Worm (Caenorhabditis elegans): Measurements from ENCODE around the gene kbp-4.

kbp-4 gene

DNA sequence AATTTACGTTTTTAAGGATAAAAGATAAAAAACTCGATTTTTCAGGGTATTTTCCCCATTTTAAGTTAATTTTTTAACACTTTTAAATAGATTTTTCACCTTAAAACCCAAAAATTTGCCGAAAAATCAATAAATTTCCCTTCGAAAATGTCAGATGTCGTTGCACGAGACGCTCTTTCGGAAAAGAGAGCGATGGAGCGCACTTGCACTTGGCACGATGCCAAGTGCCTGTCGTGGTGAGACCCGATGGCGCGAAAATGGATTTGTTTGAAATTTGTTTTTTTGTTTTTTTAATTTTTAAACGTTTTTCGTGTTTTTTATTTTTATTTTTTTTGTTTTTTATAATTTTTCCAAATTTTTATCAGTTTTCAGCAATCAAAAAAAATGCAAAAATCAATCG lies at the start of gene kbp-4, which contains the start of gene rab-18:
kbp-4 (plus strand) TSS at position 366 of the 400 bp plus-strand sequence.
rab-18 (minus strand) TSS at position 240 of the 400 bp plus-strand sequence.
- 0 out of 2 replicates have a peak, but pooled peaks have one; percentile 40 for TF ChIP-seq ztf-23 (GFP tag; IDR thresholded peaks at IDR 0.05)
- peak; percentile 68 for TF ChIP-seq cog-1 (tag; optimal IDR thresholded peaks at IDR 0.05)
- TF ChIP-seq T22C8.4 (GFP tag; IDR thresholded peaks at IDR 0.05), result peak; percentile 71
- TF ChIP-seq flt-1 (GFP tag; IDR thresholded peaks at IDR 0.05), result peak; percentile 61; the same call in 1 of the 2 replicates
- TF ChIP-seq klf-2 (GFP tag; conservative IDR thresholded peaks at IDR 0.05), result no peak
- no peak for TF ChIP-seq ztf-29 (GFP tag; IDR thresholded peaks at IDR 0.05)

ce11 chrIII:1030965-1031364 lies 49.7 kb upstream of the kbp-4 start, which contains the start of the genes clc-26 and E_BE45912.2:
clc-26 (minus strand) TSS chrIII:1031065.
E_BE45912.2 (minus strand) TSS chrIII:1031103.
- no peak for TF ChIP-seq cog-1 (tag; optimal IDR thresholded peaks at IDR 0.05)
- TF ChIP-seq tab-1 (GFP tag; IDR thresholded peaks at IDR 0.05), result no peak
- no peak for TF ChIP-seq klf-2 (GFP tag; conservative IDR thresholded peaks at IDR 0.05)
- TF ChIP-seq flt-1 (GFP tag; IDR thresholded peaks at IDR 0.05), result no peak
- TF ChIP-seq med-1 (GFP tag; optimal IDR thresholded peaks at IDR 0.05; ENCODE audit: insufficient read depth), result no peak
- TF ChIP-seq T22C8.4 (GFP tag; IDR thresholded peaks at IDR 0.05), result no peak
- TF ChIP-seq ztf-29 (GFP tag; IDR thresholded peaks at IDR 0.05), result no peak
- no peak for TF ChIP-seq ref-1 (GFP tag; conservative IDR thresholded peaks at IDR 0.05)
- no peak for TF ChIP-seq ztf-23 (GFP tag; IDR thresholded peaks at IDR 0.05)

ce11 chrIII:1034853-1035252 lies 45.8 kb upstream of the kbp-4 start:
- TF ChIP-seq ref-1 (GFP tag; conservative IDR thresholded peaks at IDR 0.05) (no peak), T22C8.4 (GFP tag; IDR thresholded peaks at IDR 0.05) (no peak), cog-1 (tag; optimal IDR thresholded peaks at IDR 0.05) (no peak), med-1 (GFP tag; optimal IDR thresholded peaks at IDR 0.05; ENCODE audit: insufficient read depth) (no peak)

DNA sequence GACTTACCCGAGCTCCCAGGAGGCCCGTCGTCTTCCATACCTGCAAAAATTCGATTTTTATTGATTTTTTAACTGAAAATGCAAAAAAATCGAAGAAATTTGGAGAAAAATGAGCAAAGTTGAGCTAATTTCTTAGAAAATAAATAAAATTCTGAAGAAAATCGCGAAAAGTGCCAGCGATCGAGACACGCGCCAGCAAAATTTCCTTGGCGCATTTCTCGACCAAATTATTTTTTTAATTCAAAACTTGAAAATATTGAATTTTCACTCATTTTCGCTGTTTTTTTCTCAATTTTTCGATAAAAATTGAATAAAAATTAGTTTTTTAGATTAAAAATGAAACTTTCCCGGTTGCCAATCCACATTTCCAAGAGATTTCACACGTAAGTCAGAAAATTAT lies 43.5 kb upstream of the kbp-4 start, which contains the start of the genes chin-1 and BE0003N10.1:
chin-1 (minus strand) TSS at position 40 of the 400 bp plus-strand sequence.
BE0003N10.1 (plus strand) TSS at position 320 of the 400 bp plus-strand sequence.
- TF ChIP-seq cog-1 (tag; optimal IDR thresholded peaks at IDR 0.05) (no peak), ztf-29 (GFP tag; IDR thresholded peaks at IDR 0.05) (no peak), flt-1 (GFP tag; IDR thresholded peaks at IDR 0.05) (no peak), T22C8.4 (GFP tag; IDR thresholded peaks at IDR 0.05) (no peak), ztf-23 (GFP tag; IDR thresholded peaks at IDR 0.05) (no peak)

DNA sequence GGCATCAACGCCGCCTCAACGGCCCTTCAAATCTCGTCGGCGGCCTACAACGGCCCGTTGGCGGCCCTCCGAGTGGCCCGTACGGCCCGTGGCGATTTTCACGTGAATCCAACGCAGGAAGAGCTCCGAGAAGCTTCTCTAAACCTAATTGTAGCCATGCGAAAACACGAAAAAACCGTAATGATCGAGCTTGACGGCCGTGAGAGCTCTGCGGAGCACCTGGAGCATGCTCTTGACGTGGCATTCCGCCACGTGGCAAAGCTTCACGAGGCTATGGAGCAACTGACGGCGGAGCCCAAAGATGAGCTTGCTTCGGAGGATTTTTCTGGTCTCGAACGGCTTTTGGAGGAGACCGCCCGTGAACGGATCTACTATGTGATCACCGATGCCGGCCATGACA lies 40.6 kb upstream of the kbp-4 start:
- no peak for TF ChIP-seq ref-1 (GFP tag; conservative IDR thresholded peaks at IDR 0.05)
- TF ChIP-seq ztf-23 (GFP tag; IDR thresholded peaks at IDR 0.05), result no peak
- no peak for TF ChIP-seq tab-1 (GFP tag; IDR thresholded peaks at IDR 0.05)
- TF ChIP-seq flt-1 (GFP tag; IDR thresholded peaks at IDR 0.05), result no peak
- TF ChIP-seq T22C8.4 (GFP tag; IDR thresholded peaks at IDR 0.05), result no peak
- TF ChIP-seq cog-1 (tag; optimal IDR thresholded peaks at IDR 0.05), result no peak
- no peak for TF ChIP-seq med-1 (GFP tag; optimal IDR thresholded peaks at IDR 0.05; ENCODE audit: insufficient read depth)
- no peak for TF ChIP-seq ztf-29 (GFP tag; IDR thresholded peaks at IDR 0.05)
- no peak for TF ChIP-seq klf-2 (GFP tag; conservative IDR thresholded peaks at IDR 0.05)

DNA sequence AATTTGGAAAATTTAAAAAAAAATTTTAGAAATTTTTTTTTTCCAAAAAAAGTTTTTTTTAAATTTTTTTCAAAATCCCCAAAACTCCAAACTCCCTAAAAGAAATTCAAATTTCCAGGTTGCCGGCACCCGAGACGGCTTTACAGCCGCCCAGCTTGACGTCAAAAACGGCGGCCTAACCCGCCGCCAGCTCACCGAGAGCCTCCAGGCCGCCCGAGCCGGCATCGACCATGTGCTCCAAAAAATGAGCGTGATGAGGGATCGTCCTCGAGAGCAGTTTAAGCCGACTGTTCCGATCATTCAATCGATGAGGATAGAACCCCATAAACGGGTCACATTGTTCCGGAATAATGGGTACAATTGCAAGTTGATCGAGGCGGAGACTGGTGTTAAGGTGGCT lies 36.9 kb upstream of the kbp-4 start:
- TF ChIP-seq ref-1 (GFP tag; conservative IDR thresholded peaks at IDR 0.05), result no peak
- TF ChIP-seq klf-2 (GFP tag; conservative IDR thresholded peaks at IDR 0.05), result no peak
- TF ChIP-seq ztf-23 (GFP tag; IDR thresholded peaks at IDR 0.05), result no peak
- no peak for TF ChIP-seq cog-1 (tag; optimal IDR thresholded peaks at IDR 0.05)
- TF ChIP-seq med-1 (GFP tag; optimal IDR thresholded peaks at IDR 0.05; ENCODE audit: insufficient read depth), result no peak
- TF ChIP-seq T22C8.4 (GFP tag; IDR thresholded peaks at IDR 0.05), result no peak
- TF ChIP-seq ztf-29 (GFP tag; IDR thresholded peaks at IDR 0.05), result no peak
- no peak for TF ChIP-seq tab-1 (GFP tag; IDR thresholded peaks at IDR 0.05)
- TF ChIP-seq flt-1 (GFP tag; IDR thresholded peaks at IDR 0.05), result no peak

DNA sequence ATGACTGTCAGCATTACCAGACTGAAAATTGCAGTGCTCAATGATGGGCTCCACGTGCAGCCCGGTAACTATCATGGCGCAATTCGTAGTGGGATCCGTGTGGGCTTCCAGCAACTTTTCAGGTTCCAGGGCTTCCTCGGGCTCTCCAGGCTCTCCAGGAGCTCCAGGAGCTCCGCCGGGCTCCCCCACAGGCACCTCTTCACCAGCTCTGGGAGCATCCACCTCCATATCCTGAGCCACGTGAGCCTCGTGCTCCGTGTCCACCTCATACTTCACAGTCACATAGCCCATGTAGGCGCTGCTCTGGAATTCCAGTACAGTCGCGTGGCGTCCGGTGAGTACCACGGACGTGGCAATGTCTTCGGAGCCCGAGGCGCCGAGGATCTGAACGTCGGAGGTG lies 28.8 kb upstream of the kbp-4 start:
- TF ChIP-seq T22C8.4 (GFP tag; IDR thresholded peaks at IDR 0.05), result no peak
- no peak for TF ChIP-seq klf-2 (GFP tag; conservative IDR thresholded peaks at IDR 0.05)
- no peak for TF ChIP-seq flt-1 (GFP tag; IDR thresholded peaks at IDR 0.05)
- no peak for TF ChIP-seq ztf-23 (GFP tag; IDR thresholded peaks at IDR 0.05)
- no peak for TF ChIP-seq ref-1 (GFP tag; conservative IDR thresholded peaks at IDR 0.05)
- no peak for TF ChIP-seq cog-1 (tag; optimal IDR thresholded peaks at IDR 0.05)
- TF ChIP-seq tab-1 (GFP tag; IDR thresholded peaks at IDR 0.05), result no peak
- TF ChIP-seq ztf-29 (GFP tag; IDR thresholded peaks at IDR 0.05), result no peak
- TF ChIP-seq med-1 (GFP tag; optimal IDR thresholded peaks at IDR 0.05; ENCODE audit: insufficient read depth), result no peak

DNA sequence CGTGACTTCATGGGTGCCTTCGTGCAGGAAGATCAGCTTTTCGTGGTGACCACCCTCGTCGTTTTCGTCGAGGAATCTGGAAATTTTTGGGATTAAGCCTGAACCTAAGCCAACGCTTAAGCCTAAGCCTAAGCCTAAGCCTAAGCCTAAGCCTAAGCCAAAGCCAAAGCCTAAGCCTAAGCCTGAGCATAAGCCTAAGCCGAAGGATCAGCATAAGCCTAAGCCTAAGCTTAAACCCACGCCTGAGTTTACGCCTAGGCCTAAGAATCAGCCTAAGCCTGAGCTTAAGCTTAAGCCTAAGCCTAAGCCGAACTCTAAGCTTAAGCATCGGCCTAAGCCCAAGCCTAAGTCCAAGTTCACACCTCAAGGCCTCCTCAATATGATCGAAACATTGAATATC lies 28.4 kb upstream of the kbp-4 start:
- TF ChIP-seq klf-2 (GFP tag; conservative IDR thresholded peaks at IDR 0.05) (no peak), ztf-29 (GFP tag; IDR thresholded peaks at IDR 0.05) (peak; percentile 73; the same call in 1 of the 2 replicates)

ce11 chrIII:1053067-1053466 lies 27.6 kb upstream of the kbp-4 start, which contains the start of gene fbxo-11.2:
fbxo-11.2 (minus strand) TSS chrIII:1053242.
- TF ChIP-seq med-1 (GFP tag; optimal IDR thresholded peaks at IDR 0.05; ENCODE audit: insufficient read depth), result no peak
- TF ChIP-seq ztf-23 (GFP tag; IDR thresholded peaks at IDR 0.05), result no peak
- TF ChIP-seq klf-2 (GFP tag; conservative IDR thresholded peaks at IDR 0.05), result no peak
- TF ChIP-seq flt-1 (GFP tag; IDR thresholded peaks at IDR 0.05), result no peak
- no peak for TF ChIP-seq T22C8.4 (GFP tag; IDR thresholded peaks at IDR 0.05)
- no peak for TF ChIP-seq cog-1 (tag; optimal IDR thresholded peaks at IDR 0.05)
- TF ChIP-seq ref-1 (GFP tag; conservative IDR thresholded peaks at IDR 0.05), result no peak
- no peak for TF ChIP-seq tab-1 (GFP tag; IDR thresholded peaks at IDR 0.05)

- TF ChIP-seq tab-1 (GFP tag; IDR thresholded peaks at IDR 0.05) (0 out of 2 replicates have a peak, but pooled peaks have one; percentile 25), klf-2 (GFP tag; conservative IDR thresholded peaks at IDR 0.05) (no peak), med-1 (GFP tag; optimal IDR thresholded peaks at IDR 0.05; ENCODE audit: insufficient read depth) (no peak), ztf-23 (GFP tag; IDR thresholded peaks at IDR 0.05) (0 out of 2 replicates have a peak, but pooled peaks have one; percentile 45), ztf-29 (GFP tag; IDR thresholded peaks at IDR 0.05) (0 out of 2 replicates have a peak, but pooled peaks have one; percentile 6)
Measured at ce11 chrIII:1054096-1054495, 26.6 kb upstream of the kbp-4 start.

All from whole organism, midembryonic.